Worm (Caenorhabditis elegans): ENCODE results near the gene C37H5.14.

The C37H5.14 gene

ce11 chrV:4801943-4802342 is 32.2 kb downstream of the C37H5.14 start:
- TF ChIP-seq ceh-28 (tag; optimal IDR thresholded peaks at IDR 0.05) (no peak), nhr-12 (tag; optimal IDR thresholded peaks at IDR 0.05) (no peak), ZK546.5 (tag; optimal IDR thresholded peaks at IDR 0.05) (no peak), egl-5 (tag; optimal IDR thresholded peaks at IDR 0.05) (no peak), snpc-4 (tag; optimal IDR thresholded peaks at IDR 0.05) (no peak), jun-1 (tag; optimal IDR thresholded peaks at IDR 0.05) (no peak), nhr-28 (tag; optimal IDR thresholded peaks at IDR 0.05) (no peak), fkh-2 (tag; optimal IDR thresholded peaks at IDR 0.05) (no peak), ama-1 (optimal IDR thresholded peaks at IDR 0.05) (no peak), ceh-16 (tag; optimal IDR thresholded peaks at IDR 0.05) (no peak), nhr-25 (tag; optimal IDR thresholded peaks at IDR 0.05) (no peak)

- no peak for TF ChIP-seq fkh-10 (GFP tag; optimal IDR thresholded peaks at IDR 0.05)
- TF ChIP-seq zag-1 (tag; optimal IDR thresholded peaks at IDR 0.05): no peak
- TF ChIP-seq nhr-77 (tag; optimal IDR thresholded peaks at IDR 0.05): no peak
- TF ChIP-seq lin-15B (tag; optimal IDR thresholded peaks at IDR 0.05): no peak
- no peak for TF ChIP-seq egl-5 (tag; optimal IDR thresholded peaks at IDR 0.05)
- no peak for TF ChIP-seq R02D3.7 (tag; optimal IDR thresholded peaks at IDR 0.05)
Observed at ce11 chrV:4800794-4801193, 33.4 kb downstream of the C37H5.14 start, which contains the start of gene R02F11.1. Gene R02F11.1 (plus strand): TSS chrV:4801094.

- no peak for TF ChIP-seq snpc-4 (tag; optimal IDR thresholded peaks at IDR 0.05)
- peak; percentile 45 for TF ChIP-seq nhr-11 (tag; optimal IDR thresholded peaks at IDR 0.05)
Observed at ce11 chrV:4794308-4794707, 39.9 kb downstream of the C37H5.14 start, which contains the start of gene R02F11.2. Gene R02F11.2 (plus strand): TSS chrV:4794599.

ce11 chrV:4791569-4791968 is 42.6 kb downstream of the C37H5.14 start, which contains the start of gene R02F11.11:
Gene R02F11.11 (plus strand): TSS chrV:4791869.
- no peak for TF ChIP-seq skn-1 (tag; optimal IDR thresholded peaks at IDR 0.05)

ce11 chrV:4790368-4790767 is 43.8 kb downstream of the C37H5.14 start, which contains the start of gene R02F11.12:
Gene R02F11.12 (plus strand): TSS chrV:4790668.
- no peak for TF ChIP-seq nhr-67 (tag; optimal IDR thresholded peaks at IDR 0.05)
- TF ChIP-seq elt-2 (tag; optimal IDR thresholded peaks at IDR 0.05): no peak
- TF ChIP-seq fos-1 (tag; optimal IDR thresholded peaks at IDR 0.05): no peak
- no peak for TF ChIP-seq nhr-28 (tag; optimal IDR thresholded peaks at IDR 0.05)
- TF ChIP-seq unc-39 (tag; optimal IDR thresholded peaks at IDR 0.05): no peak
- TF ChIP-seq R02D3.7 (tag; optimal IDR thresholded peaks at IDR 0.05): no peak
- no peak for TF ChIP-seq egl-27 (tag; optimal IDR thresholded peaks at IDR 0.05)

ce11 chrV:4788823-4789222 is 45.4 kb downstream of the C37H5.14 start, which contains the start of gene R02F11.10:
Gene R02F11.10 (plus strand): TSS chrV:4789123.
- TF ChIP-seq ceh-9 (tag; optimal IDR thresholded peaks at IDR 0.05) (no peak), nhr-23 (tag; optimal IDR thresholded peaks at IDR 0.05) (no peak), nhr-77 (tag; optimal IDR thresholded peaks at IDR 0.05) (no peak), ZK546.5 (tag; optimal IDR thresholded peaks at IDR 0.05) (no peak), nhr-67 (tag; optimal IDR thresholded peaks at IDR 0.05) (no peak), ceh-16 (tag; optimal IDR thresholded peaks at IDR 0.05) (no peak), tbx-2 (tag; optimal IDR thresholded peaks at IDR 0.05) (no peak), snpc-4 (tag; optimal IDR thresholded peaks at IDR 0.05) (no peak), nhr-25 (tag; optimal IDR thresholded peaks at IDR 0.05) (no peak), nhr-11 (tag; optimal IDR thresholded peaks at IDR 0.05) (no peak), nhr-12 (tag; optimal IDR thresholded peaks at IDR 0.05) (no peak), skn-1 (tag; optimal IDR thresholded peaks at IDR 0.05) (no peak), mml-1 (tag; optimal IDR thresholded peaks at IDR 0.05) (no peak), nhr-76 (tag; optimal IDR thresholded peaks at IDR 0.05) (no peak), eor-1 (tag; optimal IDR thresholded peaks at IDR 0.05) (no peak), mdl-1 (tag; optimal IDR thresholded peaks at IDR 0.05) (no peak), ceh-28 (tag; optimal IDR thresholded peaks at IDR 0.05) (no peak)

- no peak for TF ChIP-seq nhr-28 (tag; optimal IDR thresholded peaks at IDR 0.05)
- TF ChIP-seq ztf-4 (tag; optimal IDR thresholded peaks at IDR 0.05): no peak
- no peak for TF ChIP-seq eor-1 (tag; optimal IDR thresholded peaks at IDR 0.05)
- no peak for TF ChIP-seq elt-1 (tag; optimal IDR thresholded peaks at IDR 0.05)
- TF ChIP-seq nhr-67 (tag; optimal IDR thresholded peaks at IDR 0.05): no peak
- no peak for TF ChIP-seq nhr-11 (tag; optimal IDR thresholded peaks at IDR 0.05)
- TF ChIP-seq nhr-23 (tag; optimal IDR thresholded peaks at IDR 0.05): no peak
- no peak for TF ChIP-seq jun-1 (tag; optimal IDR thresholded peaks at IDR 0.05)
- no peak for TF ChIP-seq fos-1 (tag; optimal IDR thresholded peaks at IDR 0.05)
- TF ChIP-seq nhr-77 (tag; optimal IDR thresholded peaks at IDR 0.05): no peak
- no peak for TF ChIP-seq ama-1 (optimal IDR thresholded peaks at IDR 0.05)
- TF ChIP-seq daf-12 (tag; optimal IDR thresholded peaks at IDR 0.05): no peak
Observed at ce11 chrV:4787836-4788235, 46.3 kb downstream of the C37H5.14 start.

Data from whole organism, L3 larva.